Fruit fly (Drosophila melanogaster) Kc167 (cell line): ENCODE data around the gene Hsc20.

ENCODE experiments used
- Myc ChIP-seq: fragments of >200 bp; optimal IDR thresholded peaks from 2 replicates; lab custom pipeline; 2017; ENCODE audit warnings: missing external identifiers
- h ChIP-seq: fragments of >200 bp; optimal IDR thresholded peaks from 3 replicates; lab custom pipeline; 2018; ENCODE audit warnings: missing external identifiers
- insv ChIP-seq: fragments of >200 bp; optimal IDR thresholded peaks from 3 replicates; lab custom pipeline; 2018; ENCODE audit warnings: missing external identifiers
- psq ChIP-seq: fragments of >200 bp; optimal IDR thresholded peaks from 2 replicates; lab custom pipeline; 2017; ENCODE audit warnings: missing external identifiers
- ttk ChIP-seq: sonication (Bioruptor generic); optimal IDR thresholded peaks from 2 replicates; lab custom pipeline; 2017; ENCODE audit warnings: missing external identifiers

- no peak for TF ChIP-seq ttk (lab: Kevin White, UChicago)
- no peak for TF ChIP-seq h (lab: Kevin White, UChicago)
- TF ChIP-seq Myc, result no peak
- TF ChIP-seq psq (lab: Kevin White, UChicago), result no peak
- no peak for TF ChIP-seq insv (lab: Kevin White, UChicago)
Observed at dm6 chr3L:16213201-16213600, 19.7 kb upstream of the Hsc20 start.
